Fruit fly (Drosophila melanogaster) whole organism, wandering third instar larva: ENCODE data around the gene CG31798.

Source experiments
- Abd-B ChIP-seq: fragments of >200 bp; optimal IDR thresholded peaks from 2 replicates; lab custom pipeline; 2017; ENCODE audit warnings: missing biosample characterization, missing genetic modification characterization
- CrebA ChIP-seq: fragments of 200-800 bp; sonication (Bioruptor generic); optimal IDR thresholded peaks from 2 replicates; lab custom pipeline; 2016; ENCODE audit warnings: missing biosample characterization, mild to moderate bottlenecking, missing genetic modification characterization, borderline replicate concordance
- Hr78 ChIP-seq: fragments of >200 bp; optimal IDR thresholded peaks from 2 replicates; lab custom pipeline; 2017; ENCODE audit warnings: missing biosample characterization, missing genetic modification characterization
- Mio ChIP-seq: sonication (Bioruptor generic); optimal IDR thresholded peaks from 2 replicates; lab custom pipeline; 2016; ENCODE audit warnings: missing biosample characterization, missing genetic modification characterization
- OdsH ChIP-seq: fragments of 200-800 bp; sonication (Bioruptor generic); optimal IDR thresholded peaks from 2 replicates; lab custom pipeline; 2016; ENCODE audit warnings: missing biosample characterization, mild to moderate bottlenecking, missing genetic modification characterization
- ey ChIP-seq: fragments of 200-800 bp; sonication (Bioruptor generic); optimal IDR thresholded peaks from 2 replicates; lab custom pipeline; 2016; ENCODE audit warnings: missing biosample characterization, missing genetic modification characterization
- foxo ChIP-seq, 2 experiments: fragments of 200-800 bp; sonication (Bioruptor generic); optimal IDR thresholded peaks; 2 replicates in 1 of 2; 3 replicates in 1 of 2; lab custom pipeline; 2016 to 2017; ENCODE audit warnings: missing biosample characterization in 2 of 2, missing genetic modification characterization in 2 of 2
- lola ChIP-seq: fragments of >200 bp; optimal IDR thresholded peaks from 2 replicates; lab custom pipeline; 2017; ENCODE audit warnings: missing biosample characterization, missing genetic modification characterization
- pan ChIP-seq: fragments of >200 bp; optimal IDR thresholded peaks from 2 replicates; lab custom pipeline; 2017
- psq ChIP-seq: fragments of 200-800 bp; sonication (Bioruptor generic); optimal IDR thresholded peaks from 3 replicates; lab custom pipeline; 2017; ENCODE audit warnings: missing biosample characterization, mild to moderate bottlenecking, missing genetic modification characterization, moderate library complexity
- usp ChIP-seq: fragments of >200 bp; optimal IDR thresholded peaks from 2 replicates; lab custom pipeline; 2017; ENCODE audit warnings: missing biosample characterization, missing genetic modification characterization

dm6 chr2L:19401914-19402313 lies 8.0 kb downstream of the CG31798 start:
- no peak for TF ChIP-seq Mio
- TF ChIP-seq lola (GFP tag; lab: Kevin White, UChicago): no peak
- TF ChIP-seq psq: no peak
- no peak for TF ChIP-seq CrebA
- TF ChIP-seq usp (GFP tag; lab: Kevin White, UChicago): no peak
- no peak for TF ChIP-seq ey
- TF ChIP-seq pan: no peak
- TF ChIP-seq foxo (GFP tag; optimal IDR thresholded peaks at IDR 0.05; lab: Kevin White, UChicago): no peak
- TF ChIP-seq OdsH (GFP tag; lab: Kevin White, UChicago): no peak
- TF ChIP-seq Abd-B (GFP tag; lab: Kevin White, UChicago): no peak
- TF ChIP-seq Hr78 (GFP tag; lab: Kevin White, UChicago): no peak
